Worm (Caenorhabditis elegans): ENCODE results near the gene col-40.

DNA sequence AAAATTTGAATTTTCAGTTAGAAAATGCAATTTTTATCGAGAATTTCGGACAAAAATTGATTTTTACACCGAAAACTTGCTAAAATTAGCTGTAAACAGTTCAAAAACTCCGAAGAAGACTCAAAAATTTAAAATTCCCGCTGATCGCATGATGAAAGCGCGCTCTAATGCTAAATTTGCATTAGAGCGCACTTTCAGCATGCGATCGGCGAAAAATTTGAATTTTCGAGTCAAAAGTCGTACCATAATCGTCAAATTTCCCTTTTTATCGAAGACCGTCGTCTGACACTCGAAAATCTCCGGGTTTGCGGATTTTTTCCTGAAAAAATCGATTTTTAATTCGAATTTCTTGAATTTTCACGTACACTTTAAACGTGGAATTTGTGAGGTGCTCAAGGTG is 26.5 kb upstream of the col-40 start:
- TF ChIP-seq scrt-1 (GFP tag; IDR thresholded peaks at IDR 0.05): no peak
- TF ChIP-seq tbx-37 (GFP tag; conservative IDR thresholded peaks at IDR 0.05): no peak
- TF ChIP-seq ama-1 (optimal IDR thresholded peaks at IDR 0.05): no peak
- no peak for TF ChIP-seq hmg-4 (GFP tag; optimal IDR thresholded peaks at IDR 0.05)
- TF ChIP-seq tra-4 (tag; optimal IDR thresholded peaks at IDR 0.05): no peak
- TF ChIP-seq hnd-1 (tag; optimal IDR thresholded peaks at IDR 0.05): no peak
- no peak for TF ChIP-seq pes-1 (GFP tag; IDR thresholded peaks at IDR 0.05)

Data from whole organism, early embryonic.